Fruit fly (Drosophila melanogaster): Measurements from ENCODE around the gene chinmo.
A peak's percentile ranks its signal among the peaks of the same experiment; 100 is the strongest.

Gene chinmo

DNA sequence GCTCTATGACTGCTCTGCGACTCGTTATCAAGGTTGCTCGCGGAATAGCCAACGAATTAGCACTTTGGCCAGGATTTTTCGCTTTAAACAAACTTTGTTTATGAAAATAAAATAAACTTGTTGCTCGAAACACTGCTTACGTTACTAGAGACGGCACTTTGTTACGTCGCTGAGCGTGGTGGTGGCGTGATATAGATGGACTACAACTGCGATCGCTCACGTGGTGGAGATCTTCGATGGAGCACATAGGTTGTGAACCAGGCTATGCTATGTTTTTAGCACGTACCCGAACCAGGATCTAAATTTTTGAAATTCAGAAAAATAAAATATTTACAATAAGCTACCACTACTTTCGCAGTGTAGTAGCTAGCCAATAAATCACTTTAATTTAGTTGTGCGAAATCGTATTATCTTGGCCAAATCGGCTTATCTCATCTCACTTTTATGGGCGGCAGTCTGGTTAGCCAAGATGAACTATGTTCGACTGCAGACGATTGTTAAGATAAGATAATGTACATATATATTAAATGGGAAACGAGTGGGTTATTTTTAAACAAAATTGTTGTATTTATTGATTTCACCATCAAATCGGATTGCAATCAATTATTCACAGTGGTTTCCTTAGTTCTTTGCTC lies 64.8 kb downstream of the chinmo start, which contains the start of gene frtz (continued):
- TF ChIP-seq CG6683 (GFP tag; optimal IDR thresholded peaks at IDR 0.05) (no peak), hbn (GFP tag; IDR thresholded peaks at IDR 0.05; ENCODE audit: partially characterized antibody) (peak; percentile 70), Side (GFP tag; optimal IDR thresholded peaks at IDR 0.05) (no peak), Atf3 (GFP tag; optimal IDR thresholded peaks at IDR 0.05) (no peak), CG14441 (GFP tag; IDR thresholded peaks at IDR 0.05) (no peak), Asciz (GFP tag; optimal IDR thresholded peaks at IDR 0.05) (no peak), pho (GFP tag; optimal IDR thresholded peaks at IDR 0.05) (peak; percentile 19), bsh (GFP tag; optimal IDR thresholded peaks at IDR 0.05) (no peak), CG14710 (tag; optimal IDR thresholded peaks at IDR 0.05) (peak; percentile 38), fd3F (GFP tag; optimal IDR thresholded peaks at IDR 0.05) (no peak), run (tag; optimal IDR thresholded peaks at IDR 0.05) (no peak), sob (GFP tag; IDR thresholded peaks at IDR 0.05) (peak; percentile 49; the same call in 1 of the 2 replicates), dmrt11E (tag; optimal IDR thresholded peaks at IDR 0.05) (no peak), Bdp1 (GFP tag; optimal IDR thresholded peaks at IDR 0.05) (no peak), CG32767 (GFP tag; IDR thresholded peaks at IDR 0.05) (no peak), CG4328 (GFP tag; optimal IDR thresholded peaks at IDR 0.05) (no peak), CG11456 (GFP tag; IDR thresholded peaks at IDR 0.05) (no peak), jing (GFP tag; optimal IDR thresholded peaks at IDR 0.05) (no peak), CG42726 (GFP tag; IDR thresholded peaks at IDR 0.05; ENCODE audit: partially characterized antibody) (peak; percentile 82), ash1 (GFP tag; optimal IDR thresholded peaks at IDR 0.05) (no peak), Hmr (GFP tag; optimal IDR thresholded peaks at IDR 0.05) (peak; percentile 74), CG16779 (GFP tag; IDR thresholded peaks at IDR 0.05) (no peak), CG12391 (tag; optimal IDR thresholded peaks at IDR 0.05) (peak; percentile 13), Dek (tag; optimal IDR thresholded peaks at IDR 0.05) (peak; percentile 33), Nf-YC (tag; optimal IDR thresholded peaks at IDR 0.05) (peak; percentile 18), CG9932 (GFP tag; IDR thresholded peaks at IDR 0.05) (peak; percentile 71), CG12942 (GFP tag; optimal IDR thresholded peaks at IDR 0.05) (no peak), Med (GFP tag) (peak; percentile 88), zf30C (GFP tag; optimal IDR thresholded peaks at IDR 0.05) (no peak), Sox100B (GFP tag; optimal IDR thresholded peaks at IDR 0.05) (no peak), CG2129 (GFP tag; IDR thresholded peaks at IDR 0.05; ENCODE audit: partially characterized antibody) (peak; percentile 42; the same call in 1 of the 2 replicates), Taf1 (GFP tag; IDR thresholded peaks at IDR 0.05) (no peak), CkIIα-i1 (GFP tag; IDR thresholded peaks at IDR 0.05) (no peak), CG18011 (GFP tag; optimal IDR thresholded peaks at IDR 0.05) (no peak), Dfd (GFP tag; optimal IDR thresholded peaks at IDR 0.05) (no peak), Myb (GFP tag; optimal IDR thresholded peaks at IDR 0.05) (peak; percentile 31), twi (tag; optimal IDR thresholded peaks at IDR 0.05) (no peak), Sox102F (GFP tag; optimal IDR thresholded peaks at IDR 0.05) (no peak), Ada2b (GFP tag; IDR thresholded peaks at IDR 0.05) (no peak), CG6765 (GFP tag; optimal IDR thresholded peaks at IDR 0.05) (no peak), hth (optimal IDR thresholded peaks at IDR 0.05) (no peak), chm (GFP tag; IDR thresholded peaks at IDR 0.05) (peak; percentile 15; the same call in 1 of the 2 replicates), Ptx1 (GFP tag; IDR thresholded peaks at IDR 0.05) (no peak), Bteb2 (GFP tag; optimal IDR thresholded peaks at IDR 0.05) (no peak), kay (GFP tag; optimal IDR thresholded peaks at IDR 0.05) (no peak), esg (GFP tag; conservative IDR thresholded peaks at IDR 0.05) (no peak), Dp (GFP tag; optimal IDR thresholded peaks at IDR 0.05) (peak; percentile 37), cad (GFP tag; optimal IDR thresholded peaks at IDR 0.05) (no peak), CG16815 (GFP tag; optimal IDR thresholded peaks at IDR 0.05) (no peak), CG43689 (GFP tag; IDR thresholded peaks at IDR 0.05) (no peak), Ets65A (GFP tag) (peak; percentile 22)
